Fruit fly (Drosophila melanogaster): ENCODE data around the gene Ada3.

The Ada3 gene

dm6 chrX:18090333-18090732 is 4.8 kb downstream of the Ada3 start, which contains the start of gene Swt1 (continued):
- TF ChIP-seq ac (GFP tag; optimal IDR thresholded peaks at IDR 0.05) (no peak), sna (GFP tag; IDR thresholded peaks at IDR 0.05; ENCODE audit: partially characterized antibody) (peak; percentile 89), bbx (GFP tag; IDR thresholded peaks at IDR 0.05; ENCODE audit: partially characterized antibody) (peak; percentile 92), CG1603 (tag; optimal IDR thresholded peaks at IDR 0.05) (peak; percentile 44), ERR (GFP tag; optimal IDR thresholded peaks at IDR 0.05) (no peak), Bgb (GFP tag; IDR thresholded peaks at IDR 0.05; ENCODE audit: partially characterized antibody) (peak; percentile 94), CG12659 (GFP tag; optimal IDR thresholded peaks at IDR 0.05) (peak; percentile 5), CG34224 (GFP tag; IDR thresholded peaks at IDR 0.05; ENCODE audit: partially characterized antibody) (peak; percentile 94), CG8765 (GFP tag; IDR thresholded peaks at IDR 0.05) (no peak), sens-2 (GFP tag; IDR thresholded peaks at IDR 0.05) (no peak), dimm (GFP tag; IDR thresholded peaks at IDR 0.05) (no peak), Blimp-1 (GFP tag; optimal IDR thresholded peaks at IDR 0.05) (no peak), ato (GFP tag; IDR thresholded peaks at IDR 0.05; ENCODE audit: partially characterized antibody) (peak; percentile 78), CG10462 (GFP tag; optimal IDR thresholded peaks at IDR 0.05) (no peak), CG8290 (GFP tag; optimal IDR thresholded peaks at IDR 0.05) (peak; percentile 72), CG8290 (tag; optimal IDR thresholded peaks at IDR 0.05) (peak; percentile 91 to 93), ash1 (GFP tag; optimal IDR thresholded peaks at IDR 0.05) (no peak), CoRest (tag; optimal IDR thresholded peaks at IDR 0.05) (peak; percentile 6), CG16779 (GFP tag; IDR thresholded peaks at IDR 0.05) (no peak), yki (optimal IDR thresholded peaks at IDR 0.05) (no peak), CHES-1-like (GFP tag; optimal IDR thresholded peaks at IDR 0.05) (no peak), CG2875 (GFP tag; optimal IDR thresholded peaks at IDR 0.05) (no peak), mld (GFP tag; IDR thresholded peaks at IDR 0.05; ENCODE audit: partially characterized antibody) (peak; percentile 85; the same call in 2 of the 3 replicates), amos (GFP tag; IDR thresholded peaks at IDR 0.05; ENCODE audit: partially characterized antibody) (peak; percentile 94), gcm2 (GFP tag; optimal IDR thresholded peaks at IDR 0.05) (no peak), hkb (optimal IDR thresholded peaks at IDR 0.05) (no peak), hkb (GFP tag; IDR thresholded peaks at IDR 0.05) (peak; percentile 7; the same call in 1 of the 2 replicates), ara (GFP tag; IDR thresholded peaks at IDR 0.05) (no peak), CG6791 (GFP tag; IDR thresholded peaks at IDR 0.05; ENCODE audit: partially characterized antibody) (peak; percentile 95), CG13624 (GFP tag; optimal IDR thresholded peaks at IDR 0.05) (no peak), Ssrp (tag; optimal IDR thresholded peaks at IDR 0.05) (no peak), Awh (GFP tag; IDR thresholded peaks at IDR 0.05) (no peak), ham (GFP tag; IDR thresholded peaks at IDR 0.05) (no peak), Gsc (GFP tag; IDR thresholded peaks at IDR 0.05) (no peak), CG8388 (GFP tag; optimal IDR thresholded peaks at IDR 0.05) (no peak), CG9437 (GFP tag; optimal IDR thresholded peaks at IDR 0.05) (no peak), Neu2 (GFP tag; optimal IDR thresholded peaks at IDR 0.05; ENCODE audit: borderline replicate concordance) (no peak), tio (GFP tag; optimal IDR thresholded peaks at IDR 0.05) (no peak), inv (GFP tag; IDR thresholded peaks at IDR 0.05; ENCODE audit: partially characterized antibody) (peak; percentile 87), fru (optimal IDR thresholded peaks at IDR 0.05) (no peak), CG33213 (GFP tag; optimal IDR thresholded peaks at IDR 0.05) (no peak), CG13424 (tag; optimal IDR thresholded peaks at IDR 0.05) (no peak), Hmx (GFP tag; optimal IDR thresholded peaks at IDR 0.05) (no peak), Dll (GFP tag; IDR thresholded peaks at IDR 0.05; ENCODE audit: partially characterized antibody) (peak; percentile 93), CG14860 (GFP tag; IDR thresholded peaks at IDR 0.05; ENCODE audit: partially characterized antibody) (peak; percentile 89), nmo (GFP tag; optimal IDR thresholded peaks at IDR 0.05) (peak; percentile 18), repo (GFP tag; optimal IDR thresholded peaks at IDR 0.05) (no peak), CG17385 (GFP tag; optimal IDR thresholded peaks at IDR 0.05) (no peak), ind (GFP tag; optimal IDR thresholded peaks at IDR 0.05) (no peak), seq (GFP tag; IDR thresholded peaks at IDR 0.05) (no peak), knrl (GFP tag; IDR thresholded peaks at IDR 0.05; ENCODE audit: partially characterized antibody) (peak; percentile 90)

All from whole organism, embryonic.